Worm (Caenorhabditis elegans) whole organism, L1 larva: ENCODE data around the gene F22H10.11.
A peak's percentile ranks its signal among the peaks of the same experiment; 100 is the strongest.

Source experiments
- C04F5.9 ChIP-seq: sonication (generic microtip); optimal IDR thresholded peaks from 2 replicates; lab custom pipeline; 2016; ENCODE audit warnings: missing genetic modification characterization, missing compliant biosample characterization
- F16B12.6 ChIP-seq: fragments of 150-350 bp; optimal IDR thresholded peaks from 2 replicates; lab custom pipeline; 2014; ENCODE audit warnings: missing biosample characterization, missing genetic modification characterization
- aha-1 ChIP-seq: fragments of 150-350 bp; optimal IDR thresholded peaks from 2 replicates; lab custom pipeline; 2014; ENCODE audit warnings: missing biosample characterization, missing genetic modification characterization
- aly-2 ChIP-seq: fragments of 150-350 bp; optimal IDR thresholded peaks from 2 replicates; lab custom pipeline; 2014; ENCODE audit warnings: missing biosample characterization, missing genetic modification characterization
- ama-1 ChIP-seq: fragments of 150-350 bp; optimal IDR thresholded peaks from 2 replicates; lab custom pipeline; 2014
- blmp-1 ChIP-seq: fragments of 150-350 bp; optimal IDR thresholded peaks from 2 replicates; lab custom pipeline; 2014; ENCODE audit warnings: missing biosample characterization, missing genetic modification characterization
- ceh-8 ChIP-seq: fragments of 200-800 bp; sonication (Bioruptor generic); optimal IDR thresholded peaks from 2 replicates; lab custom pipeline; 2018; ENCODE audit warnings: mild to moderate bottlenecking, missing genetic modification characterization, moderate library complexity, missing compliant biosample characterization
- ceh-82 ChIP-seq, 3 experiments: fragments of 150-350 bp in 1 of 3; sonication (generic microtip) in 2 of 3; optimal IDR thresholded peaks; 2 replicates each; lab custom pipeline; 2014 to 2017; ENCODE audit warnings: missing biosample characterization in 3 of 3, missing genetic modification characterization in 3 of 3
- ceh-90 ChIP-seq: sonication (generic microtip); optimal IDR thresholded peaks from 2 replicates; lab custom pipeline; 2016; ENCODE audit warnings: missing genetic modification characterization, missing compliant biosample characterization
- ces-1 ChIP-seq: fragments of 150-350 bp; optimal IDR thresholded peaks from 2 replicates; lab custom pipeline; 2014; ENCODE audit warnings: missing biosample characterization, missing genetic modification reagents, missing genetic modification characterization
- dsc-1 ChIP-seq: sonication (generic microtip); optimal IDR thresholded peaks from 2 replicates; lab custom pipeline; 2016; ENCODE audit warnings: mild to moderate bottlenecking, missing genetic modification characterization, missing compliant biosample characterization
- efl-3 ChIP-seq: fragments of 200-800 bp; sonication (Bioruptor generic); optimal IDR thresholded peaks from 2 replicates; lab custom pipeline; 2018; ENCODE audit warnings: mild to moderate bottlenecking, missing genetic modification characterization, missing compliant biosample characterization
- elt-2 ChIP-seq: sonication (generic microtip); optimal IDR thresholded peaks from 2 replicates; lab custom pipeline; 2016; ENCODE audit warnings: missing genetic modification characterization, mild to moderate bottlenecking, inconsistent platforms, missing compliant biosample characterization, missing genetic modification reagents
- ets-5 ChIP-seq: fragments of 200-800 bp; sonication (Bioruptor generic); IDR thresholded peaks from 2 replicates; pipeline ENCODE4 v1.3.6; 2022; ENCODE audit warnings: missing genetic modification characterization, missing compliant biosample characterization
- fkh-10 ChIP-seq: sonication (generic microtip); optimal IDR thresholded peaks from 2 replicates; lab custom pipeline; 2017; ENCODE audit warnings: missing biosample characterization, missing genetic modification reagents, missing genetic modification characterization
- fkh-4 ChIP-seq: sonication (generic microtip); optimal IDR thresholded peaks from 2 replicates; lab custom pipeline; 2016; ENCODE audit warnings: missing compliant biosample characterization, missing genetic modification characterization, borderline replicate concordance
- fos-1 ChIP-seq: fragments of 150-350 bp; optimal IDR thresholded peaks from 2 replicates; lab custom pipeline; 2014; ENCODE audit warnings: missing biosample characterization, missing genetic modification characterization
- grh-1 ChIP-seq: fragments of 200-800 bp; sonication (Bioruptor generic); IDR thresholded peaks from 2 replicates; pipeline ENCODE4 v1.3.6; 2022; ENCODE audit warnings: missing genetic modification reagents, missing genetic modification characterization, missing compliant biosample characterization
- hlh-17 ChIP-seq: fragments of 200-800 bp; sonication (Bioruptor generic); optimal IDR thresholded peaks from 2 replicates; lab custom pipeline; 2018; ENCODE audit warnings: missing genetic modification characterization, mild to moderate bottlenecking, missing compliant biosample characterization, moderate library complexity, borderline replicate concordance
- isw-1 ChIP-seq: fragments of 200-800 bp; sonication (Bioruptor generic); IDR thresholded peaks from 2 replicates; pipeline ENCODE4 v1.3.6; 2022; ENCODE audit warnings: missing genetic modification characterization, missing compliant biosample characterization
- jun-1 ChIP-seq: fragments of 150-350 bp; optimal IDR thresholded peaks from 2 replicates; lab custom pipeline; 2014; ENCODE audit warnings: missing biosample characterization, missing genetic modification reagents, missing genetic modification characterization
- lin-13 ChIP-seq: fragments of 150-350 bp; optimal IDR thresholded peaks from 2 replicates; lab custom pipeline; 2014; ENCODE audit warnings: missing biosample characterization, missing genetic modification reagents, missing genetic modification characterization
- lin-35 ChIP-seq, 2 experiments: fragments of 150-350 bp; optimal IDR thresholded peaks; 2 replicates each; lab custom pipeline; 2014; ENCODE audit warnings: missing biosample characterization in 2 of 2, missing genetic modification characterization in 2 of 2, missing genetic modification reagents in 2 of 2
- lin-39 ChIP-seq: fragments of 150-350 bp; optimal IDR thresholded peaks from 2 replicates; lab custom pipeline; 2014; ENCODE audit warnings: missing biosample characterization, missing genetic modification reagents, missing genetic modification characterization
- lir-3 ChIP-seq: sonication (generic microtip); optimal IDR thresholded peaks from 2 replicates; lab custom pipeline; 2016; ENCODE audit warnings: mild to moderate bottlenecking, missing genetic modification characterization, moderate library complexity, missing compliant biosample characterization; ENCODE audit not compliant: poor library complexity
- lsy-2 ChIP-seq, 2 experiments: fragments of 150-350 bp; optimal IDR thresholded peaks; 2 replicates each; lab custom pipeline; 2014; ENCODE audit warnings: missing biosample characterization in 2 of 2, missing genetic modification characterization in 2 of 2
- mab-9 ChIP-seq: fragments of 200-800 bp; sonication (Bioruptor generic); IDR thresholded peaks from 2 replicates; pipeline ENCODE4 v1.3.6; 2022; ENCODE audit warnings: missing genetic modification reagents, missing genetic modification characterization, missing compliant biosample characterization
- mdl-1 ChIP-seq, 2 experiments: fragments of 150-350 bp; optimal IDR thresholded peaks; 2 replicates each; lab custom pipeline; 2014 to 2017; ENCODE audit warnings: missing biosample characterization in 2 of 2, missing genetic modification characterization in 2 of 2, inconsistent platforms in 1 of 2
- nhr-12 ChIP-seq: sonication (generic microtip); optimal IDR thresholded peaks from 2 replicates; lab custom pipeline; 2017; ENCODE audit warnings: missing biosample characterization, missing genetic modification characterization
- nhr-237 ChIP-seq: fragments of 150-350 bp; optimal IDR thresholded peaks from 2 replicates; lab custom pipeline; 2014; ENCODE audit warnings: missing biosample characterization, missing genetic modification characterization
- nhr-71 ChIP-seq: sonication (generic microtip); optimal IDR thresholded peaks from 2 replicates; lab custom pipeline; 2016; ENCODE audit warnings: mild to moderate bottlenecking, missing genetic modification characterization, moderate library complexity, missing compliant biosample characterization
- nhr-77 ChIP-seq: fragments of 150-350 bp; optimal IDR thresholded peaks from 2 replicates; lab custom pipeline; 2014; ENCODE audit warnings: missing biosample characterization, missing genetic modification characterization
- nhr-85 ChIP-seq: sonication (generic microtip); peaks from one replicate; lab custom pipeline; 2016; ENCODE audit warnings: missing genetic modification characterization, inconsistent platforms, missing compliant biosample characterization
- rnt-1 ChIP-seq: sonication (generic microtip); optimal IDR thresholded peaks from 2 replicates; lab custom pipeline; 2016; ENCODE audit warnings: mild to moderate bottlenecking, missing genetic modification characterization, moderate library complexity, missing compliant biosample characterization
- snu-23 ChIP-seq: sonication (generic microtip); optimal IDR thresholded peaks from 2 replicates; lab custom pipeline; 2016; ENCODE audit warnings: missing genetic modification characterization, missing compliant biosample characterization
- sox-4 ChIP-seq: sonication (generic microtip); optimal IDR thresholded peaks from 2 replicates; lab custom pipeline; 2016; ENCODE audit warnings: missing genetic modification characterization, missing compliant biosample characterization
- swsn-7 ChIP-seq: sonication (generic microtip); optimal IDR thresholded peaks from 2 replicates; lab custom pipeline; 2016; ENCODE audit warnings: missing genetic modification characterization, missing compliant biosample characterization
- tbx-2 ChIP-seq: sonication (generic microtip); optimal IDR thresholded peaks from 2 replicates; lab custom pipeline; 2016; ENCODE audit warnings: missing genetic modification characterization, missing compliant biosample characterization
- tlp-1 ChIP-seq: fragments of 150-350 bp; optimal IDR thresholded peaks from 2 replicates; lab custom pipeline; 2014; ENCODE audit warnings: missing biosample characterization, missing genetic modification characterization
- unc-86 ChIP-seq: sonication (generic microtip); optimal IDR thresholded peaks from 2 replicates; lab custom pipeline; 2016; ENCODE audit warnings: missing genetic modification characterization, missing compliant biosample characterization
- unc-98 ChIP-seq: fragments of 200-800 bp; sonication (Bioruptor generic); IDR thresholded peaks from 2 replicates; pipeline ENCODE4 v1.3.6; 2022; ENCODE audit warnings: missing genetic modification characterization, missing compliant biosample characterization
- xbp-1 ChIP-seq: sonication (generic microtip); optimal IDR thresholded peaks from 2 replicates; lab custom pipeline; 2016; ENCODE audit warnings: missing genetic modification characterization, missing compliant biosample characterization
- zag-1 ChIP-seq: fragments of 150-350 bp; optimal IDR thresholded peaks from 2 replicates; lab custom pipeline; 2014; ENCODE audit warnings: missing biosample characterization, missing genetic modification characterization
- zip-4 ChIP-seq: fragments of 200-800 bp; sonication (Bioruptor generic); optimal IDR thresholded peaks from 2 replicates; lab custom pipeline; 2018; ENCODE audit warnings: mild to moderate bottlenecking, missing genetic modification characterization, moderate library complexity, missing compliant biosample characterization
- ztf-4 ChIP-seq: fragments of 150-350 bp; optimal IDR thresholded peaks from 2 replicates; lab custom pipeline; 2014; ENCODE audit warnings: missing biosample characterization, missing genetic modification characterization

Gene F22H10.11

DNA sequence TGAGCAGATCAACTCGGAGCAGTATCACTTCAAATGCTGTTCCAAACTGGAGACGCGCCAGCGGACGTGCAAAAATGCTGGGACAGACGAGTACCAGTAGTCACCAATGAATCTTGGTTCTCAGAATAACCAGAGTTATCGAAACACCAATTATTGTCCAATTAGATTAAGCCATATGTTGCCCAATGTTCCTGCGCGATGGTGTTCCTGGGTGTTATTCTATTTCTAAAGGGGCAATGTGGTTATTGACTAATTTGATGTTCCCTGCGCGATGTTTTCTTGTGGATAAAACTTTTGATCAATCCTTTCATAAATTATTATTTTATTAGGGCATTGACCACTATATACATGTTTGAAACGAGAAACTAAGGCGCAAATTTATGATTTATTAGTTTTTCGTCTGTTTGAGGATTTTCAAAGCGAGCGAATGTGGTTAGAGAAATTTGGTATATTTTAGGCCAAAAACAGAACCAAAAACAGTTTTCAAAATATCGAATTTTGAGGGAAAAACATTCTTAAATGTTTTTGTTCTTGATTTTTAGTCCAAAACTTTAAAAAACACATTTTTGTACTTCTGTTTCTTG lies 5.8 kb downstream of the F22H10.11 start (continued):
- TF ChIP-seq zip-4 (GFP tag; lab: Kevin White, UChicago), result peak; percentile 95
- TF ChIP-seq isw-1, result peak; percentile 88
- peak; percentile 58 for TF ChIP-seq blmp-1 (tag; lab: Kevin White, UChicago)
- TF ChIP-seq nhr-71 (tag; lab: Kevin White, UChicago), result peak; percentile 98
- TF ChIP-seq dsc-1 (tag; lab: Kevin White, UChicago), result peak; percentile 100
- TF ChIP-seq tlp-1, result no peak
- TF ChIP-seq nhr-85, result peak; percentile 97
- TF ChIP-seq nhr-12 (tag; lab: Kevin White, UChicago), result peak; percentile 82
- TF ChIP-seq lsy-2 (tag; optimal IDR thresholded peaks at IDR 0.05; lab: Kevin White, UChicago), result peak; percentile 94 to 95
- TF ChIP-seq ama-1 (lab: Kevin White, UChicago), result no peak
- TF ChIP-seq snu-23, result peak; percentile 100
- no peak for TF ChIP-seq ceh-90 (tag; lab: Kevin White, UChicago)
- TF ChIP-seq fos-1 (tag; lab: Kevin White, UChicago), result peak; percentile 99
- peak; percentile 84 for TF ChIP-seq unc-98 (GFP tag; lab: Robert Waterston, UW)
- peak; percentile 93 for TF ChIP-seq grh-1 (GFP tag; lab: Robert Waterston, UW)
- peak; percentile 95 for TF ChIP-seq xbp-1 (tag; lab: Kevin White, UChicago)
- TF ChIP-seq tbx-2 (tag; lab: Kevin White, UChicago), result peak; percentile 98
- peak; percentile 99 for TF ChIP-seq lin-39 (tag; lab: Kevin White, UChicago)
- TF ChIP-seq ceh-82 (tag; optimal IDR thresholded peaks at IDR 0.05; lab: Kevin White, UChicago), result peak; percentile 99 to 100 (median 99)
- TF ChIP-seq F16B12.6 (tag; lab: Kevin White, UChicago), result peak; percentile 45
- peak; percentile 98 for TF ChIP-seq swsn-7 (tag; lab: Kevin White, UChicago)
- peak; percentile 99 for TF ChIP-seq rnt-1 (tag; lab: Kevin White, UChicago)
- peak in 1 of 2 experiments; percentile 94 for TF ChIP-seq mdl-1 (tag; optimal IDR thresholded peaks at IDR 0.05; lab: Kevin White, UChicago)
- peak; percentile 82 to 93 for TF ChIP-seq lin-35 (GFP tag; optimal IDR thresholded peaks at IDR 0.05; lab: Kevin White, UChicago)
- TF ChIP-seq fkh-10, result peak; percentile 100
- TF ChIP-seq ceh-8 (GFP tag; lab: Kevin White, UChicago), result peak; percentile 99
- peak; percentile 99 for TF ChIP-seq jun-1 (tag; lab: Kevin White, UChicago)
- peak; percentile 90 for TF ChIP-seq C04F5.9 (tag; lab: Kevin White, UChicago)
- TF ChIP-seq mab-9 (GFP tag; lab: Robert Waterston, UW), result peak; percentile 97
- peak; percentile 93 for TF ChIP-seq elt-2
- TF ChIP-seq ztf-4, result peak; percentile 98
- peak; percentile 99 for TF ChIP-seq nhr-237 (tag; lab: Kevin White, UChicago)
- peak; percentile 92 for TF ChIP-seq lir-3 (tag; lab: Kevin White, UChicago)
- peak; percentile 98 for TF ChIP-seq nhr-77 (tag; lab: Kevin White, UChicago)

DNA sequence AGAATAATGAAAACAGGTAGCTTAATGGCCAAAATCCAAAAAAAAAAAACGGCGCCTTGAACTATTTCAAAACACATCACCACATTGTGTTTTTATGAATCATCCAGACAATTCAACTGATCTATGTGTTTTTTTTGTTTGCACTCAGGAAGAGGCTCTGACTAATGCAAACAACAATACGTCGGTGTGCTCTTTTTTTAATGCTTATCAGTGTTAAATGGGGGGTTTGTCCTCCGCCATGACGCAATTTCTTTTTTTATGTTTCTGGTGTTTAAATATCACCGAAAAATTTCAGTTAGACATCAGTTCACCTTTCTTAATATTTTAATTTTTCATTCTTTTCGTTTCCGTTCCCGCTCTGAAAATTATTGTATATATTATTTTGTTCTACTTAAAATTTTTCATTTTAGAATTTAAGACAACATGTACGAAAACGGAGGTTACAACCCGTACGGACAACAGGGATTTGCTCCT lies 8.7 kb downstream of the F22H10.11 start, which contains the start of gene F22H10.2:
Gene F22H10.2 (plus strand): TSS at position 424 of the 474 bp plus-strand sequence.
- TF ChIP-seq lin-13 (GFP tag; lab: Kevin White, UChicago) (no peak), lin-35 (GFP tag; optimal IDR thresholded peaks at IDR 0.05; lab: Kevin White, UChicago) (peak in 1 of 2 experiments; percentile 18), ets-5 (GFP tag; lab: Robert Waterston, UW) (no peak), elt-2 (peak; percentile 6), efl-3 (GFP tag; lab: Kevin White, UChicago) (no peak), nhr-71 (tag; lab: Kevin White, UChicago) (peak; percentile 29), tbx-2 (tag; lab: Kevin White, UChicago) (no peak)

DNA sequence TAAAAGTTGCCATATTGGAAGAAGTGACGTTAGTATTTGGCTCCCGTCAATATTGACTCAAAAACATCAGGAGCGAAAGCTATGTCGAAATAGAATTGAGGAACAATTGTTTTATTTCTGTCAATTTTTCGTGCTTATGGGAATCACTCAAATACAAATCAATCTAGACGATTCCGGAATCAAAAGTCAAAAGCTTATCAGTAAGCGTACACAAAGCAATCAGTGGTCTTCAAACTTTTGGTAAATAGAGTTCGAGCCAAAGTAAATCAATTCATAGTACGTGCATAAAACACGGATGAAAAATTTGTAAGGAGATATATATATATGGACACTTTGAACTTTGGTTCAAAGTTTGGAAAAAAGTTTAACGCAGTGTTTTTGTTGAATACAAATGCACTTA lies 9.7 kb downstream of the F22H10.11 start:
- TF ChIP-seq unc-86 (tag; lab: Kevin White, UChicago), result no peak
- no peak for TF ChIP-seq nhr-85
- no peak for TF ChIP-seq hlh-17 (GFP tag; lab: Kevin White, UChicago)
- no peak for TF ChIP-seq aly-2
- TF ChIP-seq ets-5 (GFP tag; lab: Robert Waterston, UW), result no peak
- TF ChIP-seq mdl-1 (tag; optimal IDR thresholded peaks at IDR 0.05; lab: Kevin White, UChicago), result no peak
- TF ChIP-seq tlp-1, result no peak
- TF ChIP-seq sox-4 (tag; lab: Kevin White, UChicago), result no peak
- TF ChIP-seq ces-1 (GFP tag; lab: Kevin White, UChicago), result no peak
- TF ChIP-seq fkh-10, result no peak
- TF ChIP-seq lin-13 (GFP tag; lab: Kevin White, UChicago), result no peak
- no peak for TF ChIP-seq fkh-4 (tag; lab: Kevin White, UChicago)
- no peak for TF ChIP-seq zag-1 (tag; lab: Kevin White, UChicago)
- no peak for TF ChIP-seq aha-1 (tag; lab: Kevin White, UChicago)
- no peak for TF ChIP-seq unc-98 (GFP tag; lab: Robert Waterston, UW)
- TF ChIP-seq, all 84 proteins: peak for 0
